Worm (Caenorhabditis elegans) whole organism, L4/young adult: ENCODE measurements around the gene ccpp-6.
"Not testable (repeated sequence)": the region's sequence is repeated elsewhere in the genome, so short reads cannot be mapped to it uniquely, and the experiment has no call there.

Experiments
- W03F9.2 ChIP-seq: fragments of 150-350 bp; optimal IDR thresholded peaks from 2 replicates; lab custom pipeline; 2014; ENCODE audit warnings: missing biosample characterization, missing genetic modification characterization
- dao-5 ChIP-seq: sonication (generic microtip); optimal IDR thresholded peaks from 2 replicates; lab custom pipeline; 2016; ENCODE audit warnings: missing genotype, missing genetic modification characterization, moderate library complexity, missing compliant biosample characterization
- him-1 ChIP-seq: sonication (generic microtip); optimal IDR thresholded peaks from 2 replicates; lab custom pipeline; 2016; ENCODE audit warnings: missing genotype, missing genetic modification reagents, missing genetic modification characterization, missing compliant biosample characterization

ccpp-6 gene

DNA sequence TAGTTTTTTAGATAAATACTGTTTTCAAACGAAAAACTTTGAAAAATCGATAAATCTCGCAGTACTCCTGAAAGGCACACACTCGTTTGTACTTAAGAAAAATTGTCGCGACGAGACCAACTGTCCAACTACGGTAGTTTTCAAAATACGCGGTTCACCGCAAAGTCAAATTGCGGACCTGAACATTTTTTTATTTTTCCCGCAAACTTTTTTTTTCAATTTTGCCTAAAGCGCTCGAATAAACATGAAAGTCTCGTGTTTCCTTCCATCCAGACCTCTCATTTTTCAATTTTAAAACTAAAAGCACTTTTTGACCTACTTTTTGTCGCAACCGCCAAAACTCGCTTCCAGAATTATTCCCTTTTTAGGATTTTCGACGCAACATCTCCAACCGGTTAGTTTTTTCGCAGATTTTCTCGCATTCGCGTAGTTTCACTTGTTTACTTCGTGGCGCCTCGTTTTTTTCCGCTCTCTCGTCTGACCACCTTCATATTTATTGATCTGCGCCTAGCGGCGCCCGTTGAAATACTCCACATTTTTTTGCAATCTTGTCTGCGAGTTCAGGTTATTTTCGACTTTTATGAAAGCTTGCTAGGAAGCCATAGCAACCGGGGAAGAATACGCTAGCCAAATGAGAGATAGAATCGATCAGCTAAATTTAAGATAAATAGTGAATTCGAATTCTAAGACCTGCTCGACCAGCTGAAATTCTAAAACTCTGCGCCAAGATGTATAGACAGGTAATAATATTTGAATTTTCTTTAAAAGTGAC, 9.5 kb downstream of the ccpp-6 start, which contains the start of gene prdx-2:
Gene prdx-2 (plus strand): TSS at position 729 of the 772 bp plus-strand sequence.
- no peak for TF ChIP-seq dao-5 (tag; lab: Kevin White, UChicago)
- no peak for TF ChIP-seq W03F9.2 (tag; lab: Kevin White, UChicago)
- no peak for TF ChIP-seq him-1 (tag; lab: Kevin White, UChicago)

DNA sequence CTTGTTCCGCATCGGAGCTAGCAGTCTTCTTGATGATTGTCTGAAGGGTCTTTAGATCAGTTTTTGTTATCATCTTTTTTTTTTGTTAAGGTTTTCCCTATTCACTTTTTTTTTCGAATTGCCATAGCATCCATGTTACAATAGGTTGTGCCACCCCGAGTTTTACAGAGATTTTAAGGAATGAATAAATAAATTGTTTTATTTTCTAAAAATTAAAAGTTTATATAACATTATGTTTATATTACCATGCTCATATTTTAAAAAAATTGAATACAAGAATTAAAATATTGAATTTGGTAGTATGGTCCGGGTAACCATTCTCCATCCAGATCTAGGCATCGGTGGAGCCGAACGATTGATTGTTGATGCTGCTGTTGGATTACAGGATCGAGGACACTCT, 12.2 kb downstream of the ccpp-6 start, which contains the start of gene algn-2:
Gene algn-2 (plus strand): TSS at position 301 of the 400 bp plus-strand sequence.
- TF ChIP-seq him-1 (tag; lab: Kevin White, UChicago): no peak
- no peak for TF ChIP-seq dao-5 (tag; lab: Kevin White, UChicago)
- no peak for TF ChIP-seq W03F9.2 (tag; lab: Kevin White, UChicago)

DNA sequence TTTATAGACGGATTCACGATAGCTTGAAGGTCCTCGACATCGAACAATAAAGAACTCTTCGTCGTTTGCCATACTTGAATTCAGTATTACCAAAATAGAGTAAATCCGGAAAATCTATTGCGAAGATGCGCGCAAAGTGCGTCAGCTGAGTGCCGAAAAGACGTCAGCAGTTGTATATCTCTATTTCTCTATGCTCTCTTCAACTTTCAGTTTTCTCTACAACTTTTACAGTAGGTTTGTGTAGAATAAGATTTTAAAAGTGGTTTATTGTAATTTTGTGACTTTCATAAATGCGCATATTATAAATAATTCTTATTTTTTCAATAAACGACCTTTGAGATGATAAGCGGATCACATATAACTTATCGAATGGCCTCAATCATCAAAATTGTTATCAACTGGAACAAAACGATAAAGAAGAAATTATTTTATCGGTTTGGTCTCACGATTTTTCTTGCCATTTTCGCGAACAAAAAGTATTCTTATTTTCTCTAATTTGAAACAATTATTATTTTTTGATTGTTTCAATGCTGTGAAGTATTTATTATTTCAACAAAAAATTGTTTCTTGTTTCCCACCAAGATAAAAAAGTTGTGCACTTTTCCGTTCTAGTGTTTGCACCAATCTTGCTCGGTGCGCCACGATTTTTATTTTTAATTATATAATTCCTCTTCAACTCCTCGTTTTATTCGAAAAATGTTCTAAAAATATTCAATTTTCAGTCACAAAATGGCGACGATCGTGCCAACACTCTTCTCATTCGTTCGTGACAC, 13.7 kb downstream of the ccpp-6 start, which contains the start of the genes agt-2 and F09E5.3:
Gene agt-2 (minus strand): TSS at position 553 of the 773 bp plus-strand sequence.
Gene F09E5.3 (plus strand): TSS at position 723 of the 773 bp plus-strand sequence.
- no peak for TF ChIP-seq dao-5 (tag; lab: Kevin White, UChicago)
- TF ChIP-seq him-1 (tag; lab: Kevin White, UChicago): no peak
- TF ChIP-seq W03F9.2 (tag; lab: Kevin White, UChicago): peak; percentile 89

DNA sequence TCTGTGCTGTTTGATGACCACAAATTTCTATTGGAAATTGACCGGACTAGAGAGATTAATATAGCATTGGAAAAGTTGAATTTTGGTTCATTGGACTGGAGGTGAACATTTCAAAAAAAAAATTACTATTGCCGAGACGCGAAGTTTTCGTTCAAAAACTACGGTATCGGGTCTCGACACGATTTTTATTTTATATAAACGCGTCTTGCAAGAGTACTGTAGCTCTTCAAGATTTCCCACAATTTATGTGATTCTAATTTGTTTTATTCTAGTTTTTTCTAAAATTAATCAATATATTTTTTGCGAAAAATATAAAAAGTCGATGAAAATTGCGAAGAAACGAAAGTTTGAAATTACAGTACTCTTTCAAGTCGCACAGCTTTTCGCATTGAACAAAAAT, 16.5 kb downstream of the ccpp-6 start, which contains the start of gene F09E5.12:
Gene F09E5.12 (minus strand): TSS at position 101 of the 400 bp plus-strand sequence.
- no peak for TF ChIP-seq him-1 (tag; lab: Kevin White, UChicago)
- TF ChIP-seq W03F9.2 (tag; lab: Kevin White, UChicago): no peak
- TF ChIP-seq dao-5 (tag; lab: Kevin White, UChicago): no peak

DNA sequence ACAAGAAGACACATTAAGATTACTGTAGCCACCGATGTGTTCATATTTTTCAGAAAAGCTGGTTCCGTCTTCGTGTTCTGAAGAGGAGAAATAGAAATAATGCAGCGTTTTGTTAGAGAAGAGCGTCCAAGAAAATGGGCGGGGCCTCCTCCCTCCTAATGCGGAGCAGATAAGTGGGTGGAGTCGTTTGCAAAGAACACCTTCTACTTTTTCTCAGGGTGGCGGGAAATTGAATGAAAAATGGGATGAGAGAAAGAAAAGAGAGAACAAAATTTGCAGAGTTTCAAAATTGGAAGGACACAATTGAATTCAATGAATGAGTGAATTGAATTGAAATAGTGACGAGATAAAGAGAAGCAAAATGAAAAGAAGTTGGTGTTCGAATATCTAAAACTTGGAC, 21.5 kb downstream of the ccpp-6 start, which contains the start of gene F09E5.16:
Gene F09E5.16 (minus strand): TSS at position 101 of the 400 bp plus-strand sequence.
- no peak for TF ChIP-seq him-1 (tag; lab: Kevin White, UChicago)
- TF ChIP-seq dao-5 (tag; lab: Kevin White, UChicago): no peak
- TF ChIP-seq W03F9.2 (tag; lab: Kevin White, UChicago): no peak

DNA sequence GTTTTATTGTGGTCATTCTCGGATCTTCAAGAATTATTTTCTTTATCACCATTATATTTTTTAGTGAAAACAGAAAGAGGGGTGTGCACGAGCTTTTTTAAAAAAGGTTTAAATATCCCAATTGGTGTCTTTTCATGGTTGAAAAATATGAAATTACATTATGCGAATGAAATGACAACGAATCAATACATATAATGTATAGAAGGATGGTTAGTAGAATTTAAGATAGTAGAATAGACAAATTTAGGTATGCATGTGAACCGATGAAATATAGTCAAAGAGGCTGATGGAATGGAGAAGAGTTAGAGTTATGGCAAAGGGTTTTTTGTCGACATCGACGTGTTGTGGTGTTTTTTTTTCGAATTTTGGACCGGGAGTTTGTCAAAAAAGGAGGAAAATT, 22.6 kb downstream of the ccpp-6 start:
- TF ChIP-seq W03F9.2 (tag; lab: Kevin White, UChicago) (no peak), dao-5 (tag; lab: Kevin White, UChicago) (no peak), him-1 (tag; lab: Kevin White, UChicago) (no peak)

DNA sequence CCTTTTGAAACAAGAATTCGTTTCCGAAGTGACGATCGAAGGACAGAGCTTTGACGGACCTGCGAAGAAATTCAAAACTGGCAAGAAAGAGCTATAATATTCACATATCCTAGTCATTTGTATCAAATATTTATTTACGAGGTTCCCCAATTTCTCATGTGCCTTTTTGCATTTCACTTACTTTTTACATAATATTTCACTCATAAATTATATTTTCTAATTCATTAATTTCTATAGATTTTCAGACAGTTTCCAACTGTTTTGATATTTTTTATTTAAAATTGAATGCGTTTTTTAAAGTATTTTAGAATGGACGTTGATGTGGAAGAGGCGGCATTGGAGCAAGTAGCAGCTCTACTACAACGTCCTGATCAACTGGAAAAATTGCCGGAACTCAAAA, 27.9 kb downstream of the ccpp-6 start, which contains the start of gene sec-6:
Gene sec-6 (plus strand): TSS at position 301 of the 400 bp plus-strand sequence.
- no peak for TF ChIP-seq W03F9.2 (tag; lab: Kevin White, UChicago)
- TF ChIP-seq dao-5 (tag; lab: Kevin White, UChicago): no peak
- TF ChIP-seq him-1 (tag; lab: Kevin White, UChicago): no peak

DNA sequence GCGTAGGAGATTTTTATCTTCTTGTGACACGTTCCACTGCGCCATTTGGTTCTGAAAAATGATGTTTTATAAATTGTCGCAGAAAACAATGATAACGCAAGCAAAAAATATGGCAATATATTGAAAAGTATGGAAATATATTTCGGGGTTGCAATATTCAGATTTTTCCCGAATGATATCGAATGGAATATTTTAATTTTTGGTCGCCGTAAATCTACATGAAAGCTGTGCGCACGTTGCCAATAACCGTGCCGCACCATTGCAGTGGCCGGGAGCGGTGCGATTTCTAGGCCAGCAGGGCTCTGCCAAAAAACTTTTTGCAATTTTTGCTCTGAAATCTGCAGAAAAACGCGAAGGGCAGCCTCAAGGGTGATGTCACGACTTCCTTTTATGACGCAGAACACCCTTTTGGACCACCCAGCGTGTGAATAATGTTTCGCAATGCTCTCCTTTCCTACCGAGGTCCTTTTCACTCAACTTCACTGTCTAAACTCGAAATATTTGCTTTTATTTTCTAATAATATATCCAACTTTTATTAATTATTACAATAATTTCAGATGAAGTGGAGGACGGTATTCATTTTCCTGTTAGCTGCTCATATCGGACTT, 28.9 kb downstream of the ccpp-6 start, which contains the start of the genes F09E5.11 and bmy-1:
Gene F09E5.11 (minus strand): TSS at position 51 of the 609 bp plus-strand sequence.
Gene bmy-1 (plus strand): TSS at position 559 of the 609 bp plus-strand sequence.
- TF ChIP-seq W03F9.2 (tag; lab: Kevin White, UChicago): peak; percentile 67
- TF ChIP-seq him-1 (tag; lab: Kevin White, UChicago): peak; percentile 38
- no peak for TF ChIP-seq dao-5 (tag; lab: Kevin White, UChicago)

DNA sequence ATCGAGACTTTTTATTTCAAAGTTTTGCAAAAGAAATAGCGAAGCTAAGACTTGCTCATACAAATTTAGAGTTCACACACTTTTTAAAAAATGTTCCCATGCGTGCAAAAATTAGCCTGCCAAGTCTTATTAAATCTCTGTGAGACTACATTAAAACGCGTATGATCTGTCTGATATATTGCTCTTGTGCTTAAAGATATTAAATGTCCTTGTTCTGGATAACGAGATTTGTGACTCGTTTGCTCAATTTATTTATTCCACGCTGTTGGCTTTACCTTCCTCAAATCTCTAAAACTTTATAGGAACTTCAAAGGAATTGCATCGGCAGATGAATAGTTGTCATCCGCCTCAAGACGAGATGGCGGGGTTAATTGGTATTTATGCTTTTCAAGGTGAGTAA, 31.7 kb downstream of the ccpp-6 start, which contains the start of gene srg-69:
Gene srg-69 (plus strand): TSS at position 301 of the 400 bp plus-strand sequence.
- TF ChIP-seq W03F9.2 (tag; lab: Kevin White, UChicago) (no peak), dao-5 (tag; lab: Kevin White, UChicago) (no peak)

DNA sequence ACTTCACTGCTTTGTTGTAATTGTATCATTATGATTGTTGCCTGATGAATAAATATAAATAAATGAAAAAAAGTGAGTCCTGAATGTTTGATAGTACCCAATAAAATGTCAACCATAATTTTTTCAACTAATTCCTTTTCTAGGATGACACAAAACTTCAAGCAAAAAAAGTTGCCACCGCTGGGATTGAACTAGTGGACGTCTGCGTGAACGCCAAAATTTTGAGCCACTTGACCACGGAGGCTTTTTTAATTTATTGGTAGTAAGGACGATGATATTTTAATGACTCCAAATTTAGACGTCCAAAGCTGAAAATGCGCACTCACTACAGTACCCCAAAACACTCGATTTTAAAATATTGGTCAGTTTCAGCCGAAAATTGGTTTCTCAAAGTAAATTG, 33.5 kb downstream of the ccpp-6 start:
- TF ChIP-seq dao-5 (tag; lab: Kevin White, UChicago) (peak; percentile 46), him-1 (tag; lab: Kevin White, UChicago) (no peak), W03F9.2 (tag; lab: Kevin White, UChicago) (no peak)

DNA sequence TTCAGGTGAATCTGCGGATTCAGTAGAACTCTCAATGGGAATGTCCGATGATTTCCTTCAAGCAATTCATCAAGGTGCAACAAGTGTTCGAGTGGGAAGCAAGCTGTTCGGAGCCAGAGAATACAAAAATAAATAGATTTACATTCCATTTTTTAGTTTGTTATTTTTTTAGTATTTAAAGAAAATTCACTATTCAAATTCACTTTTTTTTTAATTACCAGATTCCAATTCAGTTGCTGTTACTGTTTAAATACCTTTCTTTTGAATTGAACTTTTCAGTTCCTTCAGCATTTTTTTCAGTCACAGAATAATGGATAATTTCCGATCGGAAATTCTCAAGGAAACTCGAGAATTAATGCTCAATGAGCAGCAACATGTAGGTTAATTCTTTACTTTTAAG, 35.3 kb downstream of the ccpp-6 start, which contains the start of gene F09E5.7:
Gene F09E5.7 (plus strand): TSS at position 301 of the 400 bp plus-strand sequence.
- no peak for TF ChIP-seq W03F9.2 (tag; lab: Kevin White, UChicago)

DNA sequence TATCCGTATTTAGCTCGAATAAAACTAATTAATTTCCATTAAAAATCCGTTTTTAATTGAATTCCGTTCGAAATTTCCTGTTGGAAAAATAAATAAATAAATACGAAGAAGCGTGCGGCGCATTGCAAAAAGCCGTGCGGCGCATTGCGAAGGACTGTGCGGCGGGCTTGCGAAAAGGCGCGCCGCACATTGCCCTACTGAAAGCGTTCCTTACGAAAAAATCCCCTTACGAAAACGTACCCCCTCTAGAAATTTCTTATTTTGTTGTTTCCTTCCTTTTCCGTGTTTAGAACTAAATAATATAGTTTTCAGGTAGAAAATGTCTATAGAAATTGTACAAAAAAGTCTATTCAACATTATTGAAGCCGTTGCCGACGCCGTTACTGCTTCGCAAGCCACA, 36.8 kb downstream of the ccpp-6 start, which contains the start of gene F09E5.8:
Gene F09E5.8 (plus strand): TSS at position 313 of the 400 bp plus-strand sequence.
- not testable (repeated sequence) for TF ChIP-seq him-1, dao-5, W03F9.2 (tag; lab: Kevin White, UChicago)
